Worm (Caenorhabditis elegans): ENCODE data around the gene B0393.5.

Gene B0393.5

ce11 chrIII:4811195-4811594 lies 45.6 kb downstream of the B0393.5 start, which contains the start of gene C38D4.7:
Gene C38D4.7 (minus strand): TSS chrIII:4811295.
- no peak for TF ChIP-seq T26A8.4 (GFP tag; IDR thresholded peaks at IDR 0.05)
- no peak for TF ChIP-seq lin-29 (GFP tag; IDR thresholded peaks at IDR 0.05)
- TF ChIP-seq lin-13 (GFP tag; optimal IDR thresholded peaks at IDR 0.05), result no peak
- no peak for TF ChIP-seq ceh-32 (tag; optimal IDR thresholded peaks at IDR 0.05; ENCODE audit: poor library complexity)
- TF ChIP-seq pqm-1 (tag; optimal IDR thresholded peaks at IDR 0.05), result no peak
- TF ChIP-seq mxl-3 (GFP tag; optimal IDR thresholded peaks at IDR 0.05), result no peak
- TF ChIP-seq nhr-48 (tag; optimal IDR thresholded peaks at IDR 0.05), result no peak
- no peak for TF ChIP-seq Y5F2A.4 (GFP tag; optimal IDR thresholded peaks at IDR 0.05)
- no peak for TF ChIP-seq unc-62 (GFP tag; optimal IDR thresholded peaks at IDR 0.05 in 1 of 2)
- no peak for TF ChIP-seq unc-62 (tag; optimal IDR thresholded peaks at IDR 0.05)

ce11 chrIII:4814730-4815129 lies 49.2 kb downstream of the B0393.5 start, which contains the start of gene arl-6:
Gene arl-6 (minus strand): TSS chrIII:4814830.
- TF ChIP-seq F44E2.7 (GFP tag; IDR thresholded peaks at IDR 0.05), result no peak
- no peak for TF ChIP-seq ZK337.2 (GFP tag; IDR thresholded peaks at IDR 0.05)
- TF ChIP-seq F10B5.3 (tag; optimal IDR thresholded peaks at IDR 0.05), result no peak
- TF ChIP-seq D1046.2 (GFP tag; IDR thresholded peaks at IDR 0.05), result no peak

ce11 chrIII:4817240-4817639 lies 51.7 kb downstream of the B0393.5 start, which contains the start of gene F26A1.4:
Gene F26A1.4 (plus strand): TSS chrIII:4817540.
- TF ChIP-seq ZK546.5 (tag; optimal IDR thresholded peaks at IDR 0.05) (no peak), nhr-42 (GFP tag; IDR thresholded peaks at IDR 0.05) (no peak), ztf-7 (tag; optimal IDR thresholded peaks at IDR 0.05) (no peak), mxl-2 (GFP tag; conservative IDR thresholded peaks at IDR 0.05) (no peak), pqm-1 (tag; optimal IDR thresholded peaks at IDR 0.05) (no peak), ceh-28 (tag; optimal IDR thresholded peaks at IDR 0.05) (no peak), lin-39 (tag; optimal IDR thresholded peaks at IDR 0.05) (no peak), ceh-32 (tag; optimal IDR thresholded peaks at IDR 0.05; ENCODE audit: poor library complexity) (no peak), cey-2 (tag; optimal IDR thresholded peaks at IDR 0.05; ENCODE audit: borderline replicate concordance, insufficient read depth) (no peak), nhr-28 (tag; optimal IDR thresholded peaks at IDR 0.05) (no peak)

ce11 chrIII:4819843-4820242 lies 54.3 kb downstream of the B0393.5 start, which contains the start of gene F26A1.7:
Gene F26A1.7 (minus strand): TSS chrIII:4819943.
- TF ChIP-seq spr-3 (GFP tag; optimal IDR thresholded peaks at IDR 0.05), result no peak
- no peak for TF ChIP-seq hif-1 (tag; optimal IDR thresholded peaks at IDR 0.05)
- no peak for TF ChIP-seq unc-62 (GFP tag; optimal IDR thresholded peaks at IDR 0.05 in 1 of 2)
- no peak for TF ChIP-seq unc-62 (tag; optimal IDR thresholded peaks at IDR 0.05)
- no peak for TF ChIP-seq F37D6.2 (tag; optimal IDR thresholded peaks at IDR 0.05)
- TF ChIP-seq rbr-2 (tag; optimal IDR thresholded peaks at IDR 0.05), result no peak

- no peak for TF ChIP-seq nhr-42 (GFP tag; IDR thresholded peaks at IDR 0.05)
- TF ChIP-seq mxl-3 (GFP tag; optimal IDR thresholded peaks at IDR 0.05), result no peak
- no peak for TF ChIP-seq zip-2 (tag; optimal IDR thresholded peaks at IDR 0.05)
- TF ChIP-seq mxl-2 (GFP tag; conservative IDR thresholded peaks at IDR 0.05), result no peak
- no peak for TF ChIP-seq D1046.2 (GFP tag; IDR thresholded peaks at IDR 0.05)
These were observed 56.6 kb downstream of the B0393.5 start, which contains the start of gene F26A1.8 for ce11 chrIII:4822140-4822539. Gene F26A1.8 (minus strand): TSS chrIII:4822240.

Measured in whole organism, L4 larva.